Fruit fly (Drosophila melanogaster): ENCODE results near the gene CG13023.

CG13023 gene

DNA sequence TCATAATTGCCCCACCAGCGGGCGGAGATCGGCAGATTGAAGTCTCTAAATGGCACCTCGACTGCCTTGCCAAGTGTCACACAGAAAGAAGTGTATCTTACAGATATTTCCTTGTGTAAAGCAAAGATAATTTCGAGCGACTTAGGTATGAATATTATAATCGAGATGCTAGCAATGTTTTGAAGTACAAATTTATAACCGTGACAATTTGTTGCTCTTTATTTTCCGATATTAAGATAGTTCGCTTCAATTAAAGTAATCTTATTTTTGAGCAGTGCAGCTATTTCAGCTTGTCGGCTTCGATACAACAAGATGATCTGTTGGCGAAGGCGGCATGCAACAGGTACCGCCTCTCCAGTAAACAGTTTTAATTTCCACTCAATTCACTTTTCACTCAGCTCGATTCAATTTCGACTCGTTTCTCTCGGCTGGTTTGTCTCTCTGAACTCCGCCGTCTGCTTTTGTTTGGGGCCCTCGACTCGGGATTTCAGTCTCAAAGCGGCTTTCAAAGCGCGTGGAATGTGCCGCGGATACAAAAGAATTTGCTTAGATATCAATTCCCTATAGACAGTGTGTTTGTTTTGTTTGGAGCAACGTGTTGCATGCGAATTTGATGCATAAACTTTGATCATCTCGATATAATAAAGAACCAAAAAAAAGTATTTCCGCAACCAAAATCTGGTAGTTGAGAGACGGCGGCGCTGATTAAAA lies 11.3 kb downstream of the CG13023 start (continued):
- TF ChIP-seq mam (GFP tag; optimal IDR thresholded peaks at IDR 0.05) (no peak), HLH3B (GFP tag; IDR thresholded peaks at IDR 0.05) (peak; percentile 44; the same call in 1 of the 2 replicates), Xrp1 (GFP tag; IDR thresholded peaks at IDR 0.05) (peak; percentile 42; the same call in 1 of the 2 replicates), sd (tag; optimal IDR thresholded peaks at IDR 0.05) (peak; percentile 70), Dfd (GFP tag; optimal IDR thresholded peaks at IDR 0.05) (no peak), en (GFP tag; optimal IDR thresholded peaks at IDR 0.05) (no peak), lbe (GFP tag; optimal IDR thresholded peaks at IDR 0.05) (no peak), CG15269 (tag; optimal IDR thresholded peaks at IDR 0.05) (peak; percentile 38), C15 (GFP tag; IDR thresholded peaks at IDR 0.05) (no peak), CG2889 (GFP tag; IDR thresholded peaks at IDR 0.05) (no peak), danr (GFP tag; IDR thresholded peaks at IDR 0.05) (no peak), Atf-2 (GFP tag; optimal IDR thresholded peaks at IDR 0.05) (no peak), CG6175 (GFP tag; IDR thresholded peaks at IDR 0.05) (no peak), phol (tag; optimal IDR thresholded peaks at IDR 0.05) (peak; percentile 35), stc (GFP tag; IDR thresholded peaks at IDR 0.05) (0 out of 2 replicates have a peak, but pooled peaks have one; percentile 17), CG1603 (tag; optimal IDR thresholded peaks at IDR 0.05) (peak; percentile 30), Fer1 (GFP tag; optimal IDR thresholded peaks at IDR 0.05) (peak; percentile 6), dm (GFP tag; optimal IDR thresholded peaks at IDR 0.05) (no peak), CG8290 (GFP tag; optimal IDR thresholded peaks at IDR 0.05) (no peak), CG8290 (tag; optimal IDR thresholded peaks at IDR 0.05) (no peak), CG17359 (tag; optimal IDR thresholded peaks at IDR 0.05) (peak; percentile 54), tgo (GFP tag; IDR thresholded peaks at IDR 0.05) (0 out of 3 replicates have a peak, but pooled peaks have one; percentile 34), CG5245 (GFP tag; optimal IDR thresholded peaks at IDR 0.05) (peak; percentile 2), CG10267 (tag; optimal IDR thresholded peaks at IDR 0.05) (no peak), Vsx1 (GFP tag; optimal IDR thresholded peaks at IDR 0.05) (no peak), ATbp (GFP tag; optimal IDR thresholded peaks at IDR 0.05) (no peak), gt (GFP tag; IDR thresholded peaks at IDR 0.05) (no peak), Drgx (GFP tag; IDR thresholded peaks at IDR 0.05) (peak; percentile 89), chinmo (GFP tag; IDR thresholded peaks at IDR 0.05; ENCODE audit: partially characterized antibody) (peak; percentile 59; the same call in 1 of the 4 replicates), CG10979 (tag; optimal IDR thresholded peaks at IDR 0.05) (peak; percentile 63), CG2678 (tag; optimal IDR thresholded peaks at IDR 0.05) (peak; percentile 64), CG1832 (GFP tag; optimal IDR thresholded peaks at IDR 0.05) (no peak), her (GFP tag; optimal IDR thresholded peaks at IDR 0.05) (no peak), CG17361 (GFP tag; IDR thresholded peaks at IDR 0.05) (0 out of 3 replicates have a peak, but pooled peaks have one; percentile 32), CG7271 (tag; optimal IDR thresholded peaks at IDR 0.05) (no peak), CG32532 (GFP tag; IDR thresholded peaks at IDR 0.05) (no peak), lmd (GFP tag; IDR thresholded peaks at IDR 0.05) (0 out of 2 replicates have a peak, but pooled peaks have one; percentile 28), CG11695 (GFP tag; IDR thresholded peaks at IDR 0.05) (no peak), sens (GFP tag) (peak; percentile 89), Sox102F (GFP tag; optimal IDR thresholded peaks at IDR 0.05) (peak; percentile 45), CG3995 (GFP tag; optimal IDR thresholded peaks at IDR 0.05) (no peak), CG14050 (GFP tag; IDR thresholded peaks at IDR 0.05) (no peak), CG7357 (GFP tag; IDR thresholded peaks at IDR 0.05) (no peak), CG7372 (GFP tag; IDR thresholded peaks at IDR 0.05) (no peak), CG1529 (GFP tag; optimal IDR thresholded peaks at IDR 0.05) (no peak), CG10654 (GFP tag; optimal IDR thresholded peaks at IDR 0.05) (no peak), CG6654 (GFP tag; optimal IDR thresholded peaks at IDR 0.05) (no peak), grau (tag; optimal IDR thresholded peaks at IDR 0.05) (peak; percentile 15), BtbVII (GFP tag; optimal IDR thresholded peaks at IDR 0.05) (no peak), CG17186 (GFP tag; optimal IDR thresholded peaks at IDR 0.05) (no peak), CG16813 (GFP tag; IDR thresholded peaks at IDR 0.05; ENCODE audit: partially characterized antibody) (no peak)
